Fruit fly (Drosophila melanogaster): ENCODE data around the gene CG31664.

dm6 chr2L:1826400-1826799, at the start of gene CG31664:
- no peak for TF ChIP-seq Snoo (tag; optimal IDR thresholded peaks at IDR 0.05)
- TF ChIP-seq CG14655 (GFP tag; optimal IDR thresholded peaks at IDR 0.05) = no peak
- no peak for TF ChIP-seq CG34367 (tag; optimal IDR thresholded peaks at IDR 0.05)
- TF ChIP-seq EcR (GFP tag; optimal IDR thresholded peaks at IDR 0.05) = no peak
- TF ChIP-seq CG15710 (tag; optimal IDR thresholded peaks at IDR 0.05) = no peak
- no peak for TF ChIP-seq fd96Ca (GFP tag; IDR thresholded peaks at IDR 0.05)
- TF ChIP-seq CG17806 (tag; optimal IDR thresholded peaks at IDR 0.05) = no peak
- no peak for TF ChIP-seq CG13204 (GFP tag; optimal IDR thresholded peaks at IDR 0.05)
- TF ChIP-seq CG32121 (GFP tag; IDR thresholded peaks at IDR 0.05) = no peak
- no peak for TF ChIP-seq Pif1B (GFP tag; optimal IDR thresholded peaks at IDR 0.05)
- TF ChIP-seq Pif1A (GFP tag; optimal IDR thresholded peaks at IDR 0.05) = no peak
- TF ChIP-seq CG10348 (GFP tag; IDR thresholded peaks at IDR 0.05) = no peak
- TF ChIP-seq CG8159 (tag; optimal IDR thresholded peaks at IDR 0.05) = no peak
